Worm (Caenorhabditis elegans): ENCODE data around the gene ram-5.

ram-5 gene

ce11 chrX:14560297-14560680 is 10.3 kb downstream of the ram-5 start (continued):
- TF ChIP-seq C38D4.7 (GFP tag; optimal IDR thresholded peaks at IDR 0.05) (no peak), K09A11.1 (tag; optimal IDR thresholded peaks at IDR 0.05; ENCODE audit: insufficient read depth) (peak; percentile 53)

ce11 chrX:14561416-14561973 is 11.5 kb downstream of the ram-5 start:
- TF ChIP-seq ceh-18 (tag; optimal IDR thresholded peaks at IDR 0.05): peak; percentile 72
- TF ChIP-seq gmeb-2 (tag; optimal IDR thresholded peaks at IDR 0.05): no peak
- TF ChIP-seq nfya-1 (tag; optimal IDR thresholded peaks at IDR 0.05): peak; percentile 49
- no peak for TF ChIP-seq hlh-13 (GFP tag; optimal IDR thresholded peaks at IDR 0.05)
- TF ChIP-seq elt-2 (tag; optimal IDR thresholded peaks at IDR 0.05): no peak
- no peak for TF ChIP-seq ahr-1 (tag; optimal IDR thresholded peaks at IDR 0.05)
- TF ChIP-seq C08G9.2 (tag; optimal IDR thresholded peaks at IDR 0.05): no peak
- TF ChIP-seq tbx-2 (tag; optimal IDR thresholded peaks at IDR 0.05): peak; percentile 67
- TF ChIP-seq rnt-1 (tag; optimal IDR thresholded peaks at IDR 0.05): peak; percentile 2
- no peak for TF ChIP-seq tbx-7 (tag; optimal IDR thresholded peaks at IDR 0.05)
- TF ChIP-seq unc-42 (tag; optimal IDR thresholded peaks at IDR 0.05): peak; percentile 81
- peak; percentile 11 for TF ChIP-seq ceh-31 (tag; optimal IDR thresholded peaks at IDR 0.05)
- no peak for TF ChIP-seq ceh-48 (tag; optimal IDR thresholded peaks at IDR 0.05)
- peak; percentile 4 for TF ChIP-seq hlh-6 (tag; optimal IDR thresholded peaks at IDR 0.05)
- no peak for TF ChIP-seq T23F11.4 (GFP tag; optimal IDR thresholded peaks at IDR 0.05)
- no peak for TF ChIP-seq fax-1 (tag; optimal IDR thresholded peaks at IDR 0.05)
- TF ChIP-seq ceh-34 (tag; optimal IDR thresholded peaks at IDR 0.05): peak; percentile 25
- peak; percentile 1 for TF ChIP-seq unc-55 (GFP tag; optimal IDR thresholded peaks at IDR 0.05)

DNA sequence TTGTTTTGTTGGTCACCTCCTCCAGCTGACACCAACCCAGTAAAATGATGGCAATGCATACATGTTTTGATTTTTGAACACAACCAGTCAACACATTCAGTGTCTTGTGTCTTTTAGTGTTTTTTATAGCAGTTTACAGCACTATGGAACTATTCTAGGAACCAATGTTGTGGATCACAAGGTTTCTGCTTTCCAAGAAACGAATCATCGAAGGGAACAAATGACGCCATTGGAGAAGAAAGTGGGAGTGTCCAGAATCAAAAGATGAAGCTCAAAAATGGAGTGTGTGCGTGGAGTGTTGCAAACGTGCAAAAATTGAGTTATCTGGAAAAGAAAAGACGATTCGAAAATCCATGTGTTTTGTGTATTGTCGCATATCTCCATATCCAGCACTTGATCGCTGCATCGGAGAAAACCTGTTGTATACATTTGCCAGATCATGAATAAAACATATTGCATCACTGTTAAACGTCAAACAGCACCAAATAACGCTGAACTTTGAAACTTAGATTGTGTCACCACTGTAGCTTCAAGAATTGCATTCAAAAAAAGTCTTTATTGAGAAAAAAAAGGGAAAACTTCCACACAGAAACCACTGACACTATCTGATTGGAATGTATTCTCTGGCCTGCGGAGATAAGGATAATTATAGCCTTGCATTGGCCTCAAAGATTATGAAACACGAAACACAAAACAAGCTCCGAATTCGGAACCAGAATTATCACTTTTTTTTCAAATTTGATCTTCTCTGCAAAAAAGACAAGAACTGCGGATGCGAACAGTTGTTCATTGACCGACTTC is 12.5 kb downstream of the ram-5 start:
- TF ChIP-seq tbx-7 (tag; optimal IDR thresholded peaks at IDR 0.05): no peak
- TF ChIP-seq syd-9 (tag; optimal IDR thresholded peaks at IDR 0.05): no peak
- no peak for TF ChIP-seq lin-11 (tag; optimal IDR thresholded peaks at IDR 0.05)
- TF ChIP-seq pqm-1 (tag; optimal IDR thresholded peaks at IDR 0.05): no peak
- TF ChIP-seq ceh-9 (tag; optimal IDR thresholded peaks at IDR 0.05): no peak
- no peak for TF ChIP-seq pha-2 (tag; optimal IDR thresholded peaks at IDR 0.05)
- no peak for TF ChIP-seq ceh-2 (tag; optimal IDR thresholded peaks at IDR 0.05)
- no peak for TF ChIP-seq ref-2 (tag; optimal IDR thresholded peaks at IDR 0.05)
- no peak for TF ChIP-seq hlh-8 (tag; optimal IDR thresholded peaks at IDR 0.05)
- TF ChIP-seq eyg-1 (tag; optimal IDR thresholded peaks at IDR 0.05): no peak

DNA sequence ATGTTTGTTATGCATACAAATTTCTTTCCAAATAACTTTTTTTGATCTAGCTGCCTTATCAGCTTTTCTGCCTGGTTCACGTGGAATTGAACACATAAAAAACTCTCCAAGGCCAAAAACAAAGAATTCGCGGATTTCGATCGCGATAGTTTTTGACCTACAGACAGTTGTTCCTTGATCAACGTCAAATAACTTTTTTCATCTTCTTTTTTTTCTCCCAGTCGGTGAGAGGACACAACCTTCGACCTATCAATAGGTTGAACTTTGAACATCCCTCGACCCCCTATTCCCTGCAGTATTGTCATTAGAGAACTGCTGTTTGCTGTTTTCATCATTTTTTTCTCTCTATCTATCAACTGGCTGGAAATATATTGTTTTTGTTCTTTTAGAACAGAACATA is 13.9 kb downstream of the ram-5 start:
- no peak for TF ChIP-seq Y22D7AL.16 (tag; optimal IDR thresholded peaks at IDR 0.05)
- no peak for TF ChIP-seq hlh-13 (GFP tag; optimal IDR thresholded peaks at IDR 0.05)
- no peak for TF ChIP-seq gmeb-2 (tag; optimal IDR thresholded peaks at IDR 0.05)
- no peak for TF ChIP-seq pha-2 (tag; optimal IDR thresholded peaks at IDR 0.05)
- no peak for TF ChIP-seq ceh-30 (tag; optimal IDR thresholded peaks at IDR 0.05)
- TF ChIP-seq elt-2 (tag; optimal IDR thresholded peaks at IDR 0.05): no peak
- TF ChIP-seq ceh-19 (GFP tag; optimal IDR thresholded peaks at IDR 0.05): no peak
- no peak for TF ChIP-seq hlh-8 (tag; optimal IDR thresholded peaks at IDR 0.05)
- TF ChIP-seq ceh-34 (tag; optimal IDR thresholded peaks at IDR 0.05): no peak
- TF ChIP-seq K02D7.2 (tag; optimal IDR thresholded peaks at IDR 0.05): no peak
- TF ChIP-seq fax-1 (tag; optimal IDR thresholded peaks at IDR 0.05): no peak
- TF ChIP-seq F13H6.1 (tag; optimal IDR thresholded peaks at IDR 0.05): no peak
- no peak for TF ChIP-seq lin-11 (tag; optimal IDR thresholded peaks at IDR 0.05)
- TF ChIP-seq hlh-30 (tag; optimal IDR thresholded peaks at IDR 0.05; ENCODE audit: insufficient read depth): no peak
- no peak for TF ChIP-seq hlh-6 (tag; optimal IDR thresholded peaks at IDR 0.05)
- no peak for TF ChIP-seq dmd-4 (tag; optimal IDR thresholded peaks at IDR 0.05; ENCODE audit: borderline replicate concordance)
- TF ChIP-seq eyg-1 (tag; optimal IDR thresholded peaks at IDR 0.05): no peak
- no peak for TF ChIP-seq ets-4 (tag; optimal IDR thresholded peaks at IDR 0.05)
- no peak for TF ChIP-seq ceh-6 (GFP tag; optimal IDR thresholded peaks at IDR 0.05)
- TF ChIP-seq unc-86 (tag; optimal IDR thresholded peaks at IDR 0.05): no peak
